Worm (Caenorhabditis elegans) whole organism, young adult: ENCODE data around the gene F15B9.6.

Experiments
- B0336.3 ChIP-seq: fragments of 200-800 bp; sonication (Bioruptor generic); IDR thresholded peaks from 2 replicates; pipeline ENCODE4 v1.3.6; 2022; ENCODE audit warnings: missing genetic modification characterization, missing compliant biosample characterization
- C06A6.2 ChIP-seq: fragments of 200-800 bp; sonication (Bioruptor generic); conservative IDR thresholded peaks from 2 replicates; pipeline ENCODE4 v1.3.6; 2022; ENCODE audit warnings: missing genetic modification characterization, missing compliant biosample characterization
- C17E4.6 ChIP-seq: fragments of 200-800 bp; sonication (Bioruptor generic); IDR thresholded peaks from 2 replicates; pipeline ENCODE4 v1.3.6; 2022; ENCODE audit warnings: missing genetic modification reagents, missing genetic modification characterization, missing compliant biosample characterization
- F22D6.2 ChIP-seq: sonication (generic microtip); optimal IDR thresholded peaks from 2 replicates; lab custom pipeline; 2016; ENCODE audit warnings: mild to moderate bottlenecking, missing genetic modification characterization, missing compliant biosample characterization
- F49E8.2 ChIP-seq: sonication (generic microtip); optimal IDR thresholded peaks from 3 replicates; lab custom pipeline; 2017; ENCODE audit warnings: missing genetic modification characterization, mild to moderate bottlenecking, missing compliant biosample characterization, antibody characterized with exemption, moderate library complexity; ENCODE audit not compliant: insufficient read depth
- K12H6.12 ChIP-seq: fragments of 200-800 bp; sonication (Bioruptor generic); optimal IDR thresholded peaks from 2 replicates; lab custom pipeline; 2018; ENCODE audit warnings: mild to moderate bottlenecking, missing genetic modification characterization, missing compliant biosample characterization
- T07F8.4 ChIP-seq: sonication (generic microtip); optimal IDR thresholded peaks from 2 replicates; lab custom pipeline; 2016; ENCODE audit warnings: mild to moderate bottlenecking, missing genetic modification characterization, moderate library complexity, missing compliant biosample characterization
- T26A5.8 ChIP-seq: sonication (generic microtip); optimal IDR thresholded peaks from 2 replicates; lab custom pipeline; 2016; ENCODE audit warnings: missing genetic modification characterization, missing compliant biosample characterization
- Y53G8AR.9 ChIP-seq: fragments of 200-800 bp; sonication (Bioruptor generic); conservative IDR thresholded peaks from 2 replicates; pipeline ENCODE4 v1.3.6; 2022; ENCODE audit warnings: missing genetic modification reagents, missing genetic modification characterization, missing compliant biosample characterization
- Y67H2A.10 ChIP-seq: fragments of 200-800 bp; sonication (Bioruptor generic); conservative IDR thresholded peaks from 2 replicates; pipeline ENCODE4 v1.3.6; 2022; ENCODE audit warnings: missing genetic modification reagents, missing genetic modification characterization, missing compliant biosample characterization
- ZK185.1 ChIP-seq: sonication (generic microtip); optimal IDR thresholded peaks from 2 replicates; lab custom pipeline; 2016; ENCODE audit warnings: mild to moderate bottlenecking, missing genetic modification characterization, missing compliant biosample characterization; ENCODE audit not compliant: poor library complexity, severe bottlenecking
- bed-1 ChIP-seq: fragments of 200-800 bp; sonication (Bioruptor generic); IDR thresholded peaks from 2 replicates; pipeline ENCODE4 v1.3.6; 2022; ENCODE audit warnings: missing genetic modification reagents, missing genetic modification characterization, missing compliant biosample characterization
- ceh-40 ChIP-seq: fragments of 200-800 bp; sonication (Bioruptor generic); IDR thresholded peaks from 2 replicates; pipeline ENCODE4 v1.3.6; 2022; ENCODE audit warnings: missing genetic modification characterization, missing compliant biosample characterization
- dox-1 ChIP-seq: fragments of 200-800 bp; sonication (Bioruptor generic); IDR thresholded peaks from 2 replicates; pipeline ENCODE4 v1.3.6; 2022; ENCODE audit warnings: missing genetic modification reagents, missing genetic modification characterization, missing compliant biosample characterization
- dpl-1 ChIP-seq: fragments of 150-350 bp; optimal IDR thresholded peaks from 2 replicates; lab custom pipeline; 2014; ENCODE audit warnings: missing biosample characterization, missing genetic modification reagents, missing genetic modification characterization
- efl-1 ChIP-seq: fragments of 150-350 bp; optimal IDR thresholded peaks from 2 replicates; lab custom pipeline; 2014; ENCODE audit warnings: missing biosample characterization, missing genetic modification reagents, missing genetic modification characterization
- ets-4 ChIP-seq: fragments of 200-800 bp; sonication (Bioruptor generic); optimal IDR thresholded peaks from 2 replicates; lab custom pipeline; 2018; ENCODE audit warnings: mild to moderate bottlenecking, missing genetic modification characterization, missing compliant biosample characterization
- fkh-3 ChIP-seq: sonication (generic microtip); optimal IDR thresholded peaks from 2 replicates; lab custom pipeline; 2016; ENCODE audit warnings: mild to moderate bottlenecking, missing genetic modification characterization, missing compliant biosample characterization
- gei-17 ChIP-seq: fragments of 200-800 bp; sonication (Bioruptor generic); optimal IDR thresholded peaks from 2 replicates; lab custom pipeline; 2018; ENCODE audit warnings: mild to moderate bottlenecking, missing genetic modification characterization, missing compliant biosample characterization
- hmg-1.2 ChIP-seq: fragments of 200-800 bp; sonication (Bioruptor generic); IDR thresholded peaks from 2 replicates; pipeline ENCODE4 v1.3.6; 2022; ENCODE audit warnings: missing genetic modification reagents, missing genetic modification characterization, missing compliant biosample characterization
- lin-26 ChIP-seq: fragments of 200-800 bp; sonication (Bioruptor generic); IDR thresholded peaks from 2 replicates; pipeline ENCODE4 v1.3.6; 2022; ENCODE audit warnings: missing genetic modification reagents, missing genetic modification characterization, missing compliant biosample characterization
- lin-35 ChIP-seq, 3 experiments: fragments of 150-350 bp in 2 of 3; sonication (generic microtip) in 1 of 3; optimal IDR thresholded peaks; 2 replicates each; lab custom pipeline; 2014 to 2018; ENCODE audit warnings: missing biosample characterization in 3 of 3, missing genetic modification characterization in 3 of 3, missing genetic modification reagents in 3 of 3
- lin-40 ChIP-seq: sonication (generic microtip); optimal IDR thresholded peaks from 2 replicates; lab custom pipeline; 2016; ENCODE audit warnings: missing genetic modification characterization, mild to moderate bottlenecking, missing compliant biosample characterization, missing genotype, missing genetic modification reagents
- mcd-1 ChIP-seq: fragments of 200-800 bp; sonication (Bioruptor generic); IDR thresholded peaks from 2 replicates; pipeline ENCODE4 v1.3.6; 2022; ENCODE audit warnings: missing genetic modification reagents, missing genetic modification characterization, missing compliant biosample characterization
- nhr-179 ChIP-seq: sonication (generic microtip); optimal IDR thresholded peaks from 2 replicates; lab custom pipeline; 2016; ENCODE audit warnings: mild to moderate bottlenecking, missing genetic modification characterization, missing compliant biosample characterization
- pbrm-1 ChIP-seq: fragments of 200-800 bp; sonication (Bioruptor generic); IDR thresholded peaks from 2 replicates; pipeline ENCODE4 v1.3.6; 2022; ENCODE audit warnings: missing genetic modification reagents, missing genetic modification characterization, missing compliant biosample characterization
- pha-4 ChIP-seq: fragments of 150-350 bp; sonication (generic microtip); optimal IDR thresholded peaks from 2 replicates; lab custom pipeline; 2014; ENCODE audit warnings: missing biosample characterization, missing genetic modification reagents, missing genetic modification characterization
- rcor-1 ChIP-seq: fragments of 200-800 bp; sonication (Bioruptor generic); IDR thresholded peaks from 2 replicates; pipeline ENCODE4 v1.3.6; 2022; ENCODE audit warnings: missing genetic modification reagents, missing genetic modification characterization, missing compliant biosample characterization
- rpc-1 ChIP-seq, 2 experiments: fragments of 150-350 bp in 1 of 2; sonication (generic microtip) in 1 of 2; optimal IDR thresholded peaks; 2 replicates each; lab custom pipeline; 2014 to 2018; ENCODE audit warnings: missing biosample characterization in 1 of 2, missing genetic modification characterization in 1 of 2, missing genetic modification reagents in 1 of 2, missing genotype in 1 of 2
- snpc-1.1 ChIP-seq: sonication (generic microtip); optimal IDR thresholded peaks from 2 replicates; lab custom pipeline; 2017; ENCODE audit warnings: missing genetic modification characterization, mild to moderate bottlenecking, missing compliant biosample characterization, antibody characterized with exemption, moderate library complexity, missing genotype, missing genetic modification reagents; ENCODE audit not compliant: insufficient read depth
- snpc-3.4 ChIP-seq: sonication (generic microtip); optimal IDR thresholded peaks from 2 replicates; lab custom pipeline; 2017; ENCODE audit warnings: missing genetic modification characterization, mild to moderate bottlenecking, missing compliant biosample characterization, antibody characterized with exemption, moderate library complexity, missing genotype, missing genetic modification reagents
- tbp1 ChIP-seq: fragments of 200-800 bp; sonication (Bioruptor generic); optimal IDR thresholded peaks from 2 replicates; lab custom pipeline; 2018; ENCODE audit warnings: mild to moderate bottlenecking, missing genetic modification characterization, missing compliant biosample characterization
- tbx-9 ChIP-seq: sonication (generic microtip); optimal IDR thresholded peaks from 2 replicates; lab custom pipeline; 2016; ENCODE audit warnings: borderline replicate concordance, missing genetic modification characterization, inconsistent platforms, missing compliant biosample characterization
- unc-62 ChIP-seq: fragments of 150-350 bp; optimal IDR thresholded peaks from 2 replicates; lab custom pipeline; 2014; ENCODE audit warnings: missing biosample characterization, missing genetic modification reagents, missing genetic modification characterization
- xnd-1 ChIP-seq: sonication (generic microtip); optimal IDR thresholded peaks from 2 replicates; lab custom pipeline; 2016; ENCODE audit warnings: missing genotype, missing genetic modification reagents, missing genetic modification characterization, missing compliant biosample characterization
- ztf-26 ChIP-seq: sonication (generic microtip); optimal IDR thresholded peaks from 2 replicates; lab custom pipeline; 2017; ENCODE audit warnings: missing genetic modification characterization, missing compliant biosample characterization
- ztf-3 ChIP-seq: fragments of 200-800 bp; sonication (Bioruptor generic); optimal IDR thresholded peaks from 2 replicates; lab custom pipeline; 2018; ENCODE audit warnings: mild to moderate bottlenecking, missing genetic modification characterization, missing compliant biosample characterization

The F15B9.6 gene

DNA sequence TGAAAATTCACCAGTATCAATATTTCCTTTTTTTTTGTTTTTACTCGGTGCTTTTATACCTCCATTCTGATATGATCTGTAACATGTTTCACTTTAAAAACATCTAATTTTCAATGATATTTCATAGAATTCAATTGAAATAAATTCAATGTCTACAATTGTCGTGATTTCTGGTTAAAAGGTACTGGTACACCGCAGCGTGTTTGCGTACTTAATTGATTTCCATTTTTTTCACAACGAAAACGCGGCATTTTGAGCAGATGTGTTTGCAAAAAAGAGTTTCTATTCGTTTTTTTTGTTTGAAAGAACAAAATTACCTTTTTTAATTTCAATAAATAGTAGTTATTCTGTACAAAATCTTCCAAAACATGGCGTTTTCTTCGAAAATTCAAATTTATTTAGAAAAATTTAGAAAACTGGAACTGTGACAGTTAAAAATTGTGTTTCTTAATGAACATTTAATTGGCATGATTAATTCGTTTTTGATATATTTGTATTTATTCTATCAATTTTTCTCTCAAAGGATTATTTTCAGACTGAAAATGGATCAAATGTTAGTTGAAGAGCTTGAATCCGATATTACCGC is 43.3 kb upstream of the F15B9.6 start, which contains the start of gene pnn-1:
pnn-1 (plus strand) TSS at position 536 of the 586 bp plus-strand sequence.
- no peak for TF ChIP-seq Y67H2A.10 (GFP tag; lab: Robert Waterston, UW)
- no peak for TF ChIP-seq nhr-179
- TF ChIP-seq hmg-1.2 = peak; percentile 26; the same call in 1 of the 2 replicates
- TF ChIP-seq F49E8.2 (tag; lab: Kevin White, UChicago) = no peak
- TF ChIP-seq dpl-1 (GFP tag; lab: Kevin White, UChicago) = peak; percentile 6
- TF ChIP-seq mcd-1 = peak; percentile 42; the same call in 1 of the 2 replicates
- TF ChIP-seq lin-35 (GFP tag; optimal IDR thresholded peaks at IDR 0.05; lab: Kevin White, UChicago) = peak in 1 of 3 experiments; percentile 63
- TF ChIP-seq efl-1 (GFP tag; lab: Kevin White, UChicago) = peak; percentile 32
- TF ChIP-seq, all 124 proteins: peak for 5

- TF ChIP-seq lin-26 (GFP tag; lab: Robert Waterston, UW) (no peak), unc-62 (GFP tag; lab: Kevin White, UChicago) (no peak)
- TF ChIP-seq, all 124 proteins: peak for 0
Observed at ce11 chrV:12974047-12974446, 39.9 kb upstream of the F15B9.6 start.

DNA sequence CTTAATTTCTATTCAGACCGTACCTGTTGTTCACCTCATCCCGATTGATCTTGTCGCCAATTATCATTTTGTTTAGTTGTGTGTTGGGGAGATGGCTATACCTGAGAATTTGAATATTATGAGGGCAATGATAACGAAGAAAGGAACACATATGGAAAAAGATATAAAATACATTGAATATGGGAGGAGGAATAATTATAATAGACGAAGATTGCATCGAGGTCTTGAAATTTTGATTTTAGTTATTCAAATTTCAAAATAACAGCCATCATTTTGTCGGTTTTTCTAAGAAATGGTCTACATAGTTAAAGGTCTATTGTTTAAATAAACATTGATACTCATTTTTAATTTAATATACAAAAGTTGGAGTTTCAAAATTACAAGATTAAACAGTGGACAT is 26.9 kb upstream of the F15B9.6 start, which contains the start of gene shw-3:
shw-3 (minus strand) TSS at position 101 of the 400 bp plus-strand sequence.
- no peak for TF ChIP-seq T26A5.8 (tag; lab: Kevin White, UChicago)

ce11 chrV:12988256-12988655 is 25.7 kb upstream of the F15B9.6 start, which contains the start of gene F15B9.8:
TSS of gene F15B9.8 (plus strand) at chrV:12988556.
- TF ChIP-seq pbrm-1 (GFP tag; lab: Robert Waterston, UW) (no peak), lin-40 (tag; lab: Kevin White, UChicago) (no peak), T07F8.4 (tag; lab: Kevin White, UChicago) (no peak), ceh-40 (GFP tag; lab: Robert Waterston, UW) (no peak), bed-1 (GFP tag; lab: Robert Waterston, UW) (no peak), ztf-26 (no peak), ets-4 (GFP tag; lab: Kevin White, UChicago) (no peak), Y53G8AR.9 (GFP tag; lab: Robert Waterston, UW) (no peak)

- TF ChIP-seq gei-17 (GFP tag; lab: Kevin White, UChicago) = no peak
- no peak for TF ChIP-seq rpc-1 (optimal IDR thresholded peaks at IDR 0.05; lab: Kevin White, UChicago)
- no peak for TF ChIP-seq rpc-1 (tag; optimal IDR thresholded peaks at IDR 0.05; lab: Kevin White, UChicago)
Observed at ce11 chrV:12992891-12993290, 21.1 kb upstream of the F15B9.6 start, which contains the start of the genes F15B9.11 and dsl-7. TSS of gene F15B9.11 (minus strand) at chrV:12992895. TSS of gene dsl-7 (plus strand) at chrV:12993150.

ce11 chrV:12995269-12995668 is 18.7 kb upstream of the F15B9.6 start, which contains the start of gene far-5:
TSS of gene far-5 (plus strand) at chrV:12995569.
- TF ChIP-seq xnd-1 (tag; lab: Kevin White, UChicago) (no peak), K12H6.12 (tag; lab: Kevin White, UChicago) (no peak), tbp1 (GFP tag; lab: Kevin White, UChicago) (no peak), ets-4 (GFP tag; lab: Kevin White, UChicago) (no peak)
- TF ChIP-seq, all 124 proteins: peak for 0

- no peak for TF ChIP-seq ztf-3
- no peak for TF ChIP-seq ZK185.1 (tag; lab: Kevin White, UChicago)
- TF ChIP-seq snpc-3.4 = no peak
- TF ChIP-seq B0336.3 (GFP tag; lab: Robert Waterston, UW) = no peak
- no peak for TF ChIP-seq tbx-9 (tag; lab: Kevin White, UChicago)
- no peak for TF ChIP-seq dox-1 (GFP tag; lab: Robert Waterston, UW)
- no peak for TF ChIP-seq C17E4.6 (GFP tag; lab: Robert Waterston, UW)
- no peak for TF ChIP-seq snpc-1.1 (tag; lab: Kevin White, UChicago)
- no peak for TF ChIP-seq fkh-3 (tag; lab: Kevin White, UChicago)
- no peak for TF ChIP-seq rcor-1
- no peak for TF ChIP-seq C06A6.2 (GFP tag; lab: Robert Waterston, UW)
- TF ChIP-seq pha-4 = no peak
- no peak for TF ChIP-seq ztf-26
- no peak for TF ChIP-seq F22D6.2 (tag; lab: Kevin White, UChicago)
Observed at ce11 chrV:12997422-12997821, 16.5 kb upstream of the F15B9.6 start, which contains the start of gene far-3. TSS of gene far-3 (minus strand) at chrV:12997522.
